Fruit fly (Drosophila melanogaster): Measurements from ENCODE around the gene ab.

The ab gene

DNA sequence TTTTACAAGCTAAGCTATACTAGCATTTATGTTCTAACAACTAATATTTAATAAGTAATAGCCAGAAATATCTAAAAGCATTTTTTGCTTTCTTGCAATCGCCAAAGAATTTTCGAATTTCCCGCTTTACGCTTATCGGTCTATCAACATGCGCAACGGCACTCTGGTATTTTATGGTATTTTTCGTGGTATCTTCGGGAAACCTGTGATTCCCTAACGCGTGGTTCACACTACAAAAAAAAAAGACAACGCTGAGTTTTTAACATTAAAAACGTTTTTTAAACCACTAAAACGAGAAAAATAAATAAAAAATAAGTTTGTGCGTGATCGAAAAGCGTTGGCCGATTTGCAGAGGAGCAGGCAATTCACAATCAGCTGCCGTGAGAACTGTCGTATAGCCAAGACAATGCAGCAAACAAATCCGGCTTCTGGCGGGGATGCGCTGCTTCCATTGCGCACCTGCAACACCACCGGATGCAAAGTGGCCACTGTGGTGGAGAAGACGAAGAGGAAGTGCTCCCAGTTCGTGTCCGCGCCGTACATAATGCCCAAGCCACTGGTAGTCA lies 31.6 kb upstream of the ab start, which contains the start of gene Boh2:
TSS of gene Boh2 (plus strand) at position 207 of the 566 bp plus-strand sequence.
- TF ChIP-seq OdsH (GFP tag; optimal IDR thresholded peaks at IDR 0.05) (no peak), foxo (GFP tag; optimal IDR thresholded peaks at IDR 0.05) (no peak), Dif (GFP tag; optimal IDR thresholded peaks at IDR 0.05; ENCODE audit: partially characterized antibody) (no peak), sage (GFP tag; optimal IDR thresholded peaks at IDR 0.05) (no peak), usp (GFP tag; optimal IDR thresholded peaks at IDR 0.05) (no peak), tai (GFP tag; optimal IDR thresholded peaks at IDR 0.05) (no peak), CrebA (GFP tag; optimal IDR thresholded peaks at IDR 0.05; ENCODE audit: borderline replicate concordance) (no peak), fru (GFP tag; optimal IDR thresholded peaks at IDR 0.05) (no peak), Hr78 (GFP tag; optimal IDR thresholded peaks at IDR 0.05) (no peak), Abd-B (GFP tag; optimal IDR thresholded peaks at IDR 0.05) (no peak), HLH106 (tag; optimal IDR thresholded peaks at IDR 0.05) (no peak), h (GFP tag; optimal IDR thresholded peaks at IDR 0.05) (no peak), Rel (GFP tag; optimal IDR thresholded peaks at IDR 0.05) (no peak), Rel (tag; optimal IDR thresholded peaks at IDR 0.05) (no peak), brk (GFP tag; optimal IDR thresholded peaks at IDR 0.05) (no peak), GATAd (GFP tag; optimal IDR thresholded peaks at IDR 0.05) (no peak), sv (GFP tag; optimal IDR thresholded peaks at IDR 0.05) (no peak)

DNA sequence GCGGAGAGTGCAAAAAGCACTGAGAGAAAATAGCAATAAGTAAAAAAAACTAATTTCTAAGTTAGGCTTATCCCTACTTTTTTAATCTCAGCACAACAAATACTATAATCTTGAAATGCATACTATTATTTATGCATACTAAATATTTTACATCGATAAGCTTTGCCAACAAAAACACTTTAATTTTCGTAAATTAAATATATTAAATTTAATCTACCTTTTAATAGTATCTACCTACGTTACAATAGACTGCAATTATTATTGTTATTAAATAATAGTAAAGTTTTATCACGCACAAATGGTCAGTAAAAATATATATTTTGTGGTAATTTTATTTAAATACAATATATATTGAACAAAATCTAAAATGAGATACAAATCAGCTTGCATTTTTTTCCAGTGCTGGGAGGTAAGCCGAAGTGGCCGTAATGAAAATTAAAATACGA lies 28.3 kb upstream of the ab start:
- no peak for TF ChIP-seq sage (GFP tag; optimal IDR thresholded peaks at IDR 0.05)
- peak; percentile 85 for TF ChIP-seq HLH106 (tag; optimal IDR thresholded peaks at IDR 0.05)
- no peak for TF ChIP-seq sv (GFP tag; optimal IDR thresholded peaks at IDR 0.05)
- no peak for TF ChIP-seq Hr83 (GFP tag; optimal IDR thresholded peaks at IDR 0.05; ENCODE audit: poor library complexity, severe bottlenecking)
- peak; percentile 39 for TF ChIP-seq h (GFP tag; optimal IDR thresholded peaks at IDR 0.05)
- peak; percentile 32 for TF ChIP-seq CG9705 (GFP tag; optimal IDR thresholded peaks at IDR 0.05)
- TF ChIP-seq dmrt93B (GFP tag; optimal IDR thresholded peaks at IDR 0.05) = peak; percentile 73
- TF ChIP-seq psq (GFP tag; optimal IDR thresholded peaks at IDR 0.05) = peak; percentile 66
- TF ChIP-seq N (GFP tag; optimal IDR thresholded peaks at IDR 0.05) = no peak
- TF ChIP-seq OdsH (GFP tag; optimal IDR thresholded peaks at IDR 0.05) = peak; percentile 74
- TF ChIP-seq ey (GFP tag; optimal IDR thresholded peaks at IDR 0.05) = peak; percentile 14
- peak; percentile 70 for TF ChIP-seq rgr (GFP tag; optimal IDR thresholded peaks at IDR 0.05)
- TF ChIP-seq Sp1 (GFP tag; optimal IDR thresholded peaks at IDR 0.05) = peak; percentile 92
- peak; percentile 46 for TF ChIP-seq fru (GFP tag; optimal IDR thresholded peaks at IDR 0.05)
- TF ChIP-seq dl (GFP tag; optimal IDR thresholded peaks at IDR 0.05; ENCODE audit: insufficient read depth in 1 of 2, partially characterized antibody in 2 of 2) = no peak
- peak in 1 of 2 experiments; percentile 81 for TF ChIP-seq foxo (GFP tag; optimal IDR thresholded peaks at IDR 0.05)

dm6 chr2L:11182610-11183243 lies 27.8 kb upstream of the ab start:
- TF ChIP-seq dl (GFP tag; optimal IDR thresholded peaks at IDR 0.05; ENCODE audit: insufficient read depth in 1 of 2, partially characterized antibody in 2 of 2) (peak in 1 of 2 experiments; percentile 19), sage (GFP tag; optimal IDR thresholded peaks at IDR 0.05) (no peak), h (GFP tag; optimal IDR thresholded peaks at IDR 0.05) (no peak), Dif (GFP tag; optimal IDR thresholded peaks at IDR 0.05; ENCODE audit: partially characterized antibody) (no peak), Mio (GFP tag; optimal IDR thresholded peaks at IDR 0.05) (no peak), Hr83 (GFP tag; optimal IDR thresholded peaks at IDR 0.05; ENCODE audit: poor library complexity, severe bottlenecking) (no peak), dsf (GFP tag; optimal IDR thresholded peaks at IDR 0.05; ENCODE audit: borderline replicate concordance) (no peak), usp (GFP tag; optimal IDR thresholded peaks at IDR 0.05) (no peak), Vsx2 (GFP tag; optimal IDR thresholded peaks at IDR 0.05; ENCODE audit: partially characterized antibody) (peak; percentile 69), Sp1 (GFP tag; optimal IDR thresholded peaks at IDR 0.05) (no peak), sv (GFP tag; optimal IDR thresholded peaks at IDR 0.05) (no peak), Rel (GFP tag; optimal IDR thresholded peaks at IDR 0.05) (no peak), Rel (tag; optimal IDR thresholded peaks at IDR 0.05) (peak; percentile 75), Abd-B (GFP tag; optimal IDR thresholded peaks at IDR 0.05) (no peak), pan (optimal IDR thresholded peaks at IDR 0.05) (no peak), OdsH (GFP tag; optimal IDR thresholded peaks at IDR 0.05) (no peak), br (GFP tag; optimal IDR thresholded peaks at IDR 0.05) (no peak), CrebA (GFP tag; optimal IDR thresholded peaks at IDR 0.05; ENCODE audit: borderline replicate concordance) (no peak)

- TF ChIP-seq Hnf4 (GFP tag; optimal IDR thresholded peaks at IDR 0.05) (peak; percentile 85), Jra (GFP tag; optimal IDR thresholded peaks at IDR 0.05) (peak; percentile 62), Mio (GFP tag; optimal IDR thresholded peaks at IDR 0.05) (peak; percentile 10), woc (GFP tag; optimal IDR thresholded peaks at IDR 0.05) (peak; percentile 78), Hr78 (GFP tag; optimal IDR thresholded peaks at IDR 0.05) (no peak), brk (GFP tag; optimal IDR thresholded peaks at IDR 0.05) (peak; percentile 75), CG9705 (GFP tag; optimal IDR thresholded peaks at IDR 0.05) (no peak), dmrt93B (GFP tag; optimal IDR thresholded peaks at IDR 0.05) (peak; percentile 45), jim (GFP tag; optimal IDR thresholded peaks at IDR 0.05) (no peak), psq (GFP tag; optimal IDR thresholded peaks at IDR 0.05) (peak; percentile 70), ey (GFP tag; optimal IDR thresholded peaks at IDR 0.05) (peak; percentile 84), h (GFP tag; optimal IDR thresholded peaks at IDR 0.05) (peak; percentile 88), br (GFP tag; optimal IDR thresholded peaks at IDR 0.05) (peak; percentile 81), rgr (GFP tag; optimal IDR thresholded peaks at IDR 0.05) (peak; percentile 85), CG32264 (GFP tag; optimal IDR thresholded peaks at IDR 0.05) (peak; percentile 62), Rel (GFP tag; optimal IDR thresholded peaks at IDR 0.05) (no peak), Rel (tag; optimal IDR thresholded peaks at IDR 0.05) (no peak), N (GFP tag; optimal IDR thresholded peaks at IDR 0.05) (no peak), usp (GFP tag; optimal IDR thresholded peaks at IDR 0.05) (no peak), CrebA (GFP tag; optimal IDR thresholded peaks at IDR 0.05; ENCODE audit: borderline replicate concordance) (no peak), HLH106 (tag; optimal IDR thresholded peaks at IDR 0.05) (peak; percentile 73), fru (GFP tag; optimal IDR thresholded peaks at IDR 0.05) (peak; percentile 89), OdsH (GFP tag; optimal IDR thresholded peaks at IDR 0.05) (peak; percentile 80), Sp1 (GFP tag; optimal IDR thresholded peaks at IDR 0.05) (peak; percentile 81), foxo (GFP tag; optimal IDR thresholded peaks at IDR 0.05) (peak in 1 of 2 experiments; percentile 89)
Observed at dm6 chr2L:11184144-11184543, 26.3 kb upstream of the ab start.
